Worm (Caenorhabditis elegans): Measurements from ENCODE around the gene Y42A5A.1.
A peak's percentile ranks its signal among the peaks of the same experiment; 100 is the strongest.

Y42A5A.1 gene

ce11 chrV:11122466-11122865 is 34.7 kb downstream of the Y42A5A.1 start, which contains the start of gene mboa-2:
TSS of gene mboa-2 (minus strand) at chrV:11122493.
- TF ChIP-seq tlf-1 (GFP tag; optimal IDR thresholded peaks at IDR 0.05) (peak; percentile 10), Y53G8AR.9 (GFP tag; conservative IDR thresholded peaks at IDR 0.05) (peak; percentile 72), T26A5.8 (tag; optimal IDR thresholded peaks at IDR 0.05) (no peak), T07F8.4 (tag; optimal IDR thresholded peaks at IDR 0.05) (no peak), F57A8.1 (GFP tag; optimal IDR thresholded peaks at IDR 0.05) (no peak), madf-6 (GFP tag; IDR thresholded peaks at IDR 0.05) (peak; percentile 20; the same call in 1 of the 2 replicates), hlh-26 (GFP tag; conservative IDR thresholded peaks at IDR 0.05) (no peak), chd-7 (tag; optimal IDR thresholded peaks at IDR 0.05) (no peak), attf-3 (GFP tag; conservative IDR thresholded peaks at IDR 0.05) (no peak), D2030.7 (GFP tag; IDR thresholded peaks at IDR 0.05) (no peak), fkh-3 (tag; optimal IDR thresholded peaks at IDR 0.05) (no peak), attf-6 (GFP tag; IDR thresholded peaks at IDR 0.05) (peak; percentile 58; the same call in 1 of the 2 replicates), F57C9.4 (tag; optimal IDR thresholded peaks at IDR 0.05) (no peak), madf-8 (GFP tag; conservative IDR thresholded peaks at IDR 0.05) (no peak), athp-1 (tag; optimal IDR thresholded peaks at IDR 0.05) (no peak), atf-7 (tag; optimal IDR thresholded peaks at IDR 0.05) (peak; percentile 43), somi-1 (GFP tag; optimal IDR thresholded peaks at IDR 0.05) (peak; percentile 36), rcor-1 (GFP tag; IDR thresholded peaks at IDR 0.05) (no peak; the same call in 1 of the 2 replicates), ztf-25 (GFP tag; IDR thresholded peaks at IDR 0.05) (no peak), ceh-27 (GFP tag; optimal IDR thresholded peaks at IDR 0.05) (no peak), aptf-3 (GFP tag; IDR thresholded peaks at IDR 0.05) (no peak), F37B4.10 (GFP tag; IDR thresholded peaks at IDR 0.05) (no peak), lir-1 (GFP tag; conservative IDR thresholded peaks at IDR 0.05) (no peak), ztf-28 (GFP tag; IDR thresholded peaks at IDR 0.05) (no peak), K11D2.4 (GFP tag; IDR thresholded peaks at IDR 0.05) (no peak), ets-4 (GFP tag; optimal IDR thresholded peaks at IDR 0.05) (no peak), ekl-4 (GFP tag; IDR thresholded peaks at IDR 0.05) (0 out of 2 replicates have a peak, but pooled peaks have one; percentile 40), F22D6.2 (tag; optimal IDR thresholded peaks at IDR 0.05) (no peak), C06A6.2 (GFP tag; conservative IDR thresholded peaks at IDR 0.05) (no peak), cebp-2 (GFP tag; IDR thresholded peaks at IDR 0.05) (no peak), ZK185.1 (tag; optimal IDR thresholded peaks at IDR 0.05; ENCODE audit: poor library complexity, severe bottlenecking) (peak; percentile 5), nhr-120 (GFP tag; IDR thresholded peaks at IDR 0.05) (no peak), ztf-6 (GFP tag; IDR thresholded peaks at IDR 0.05) (no peak), hmg-1.2 (GFP tag; IDR thresholded peaks at IDR 0.05) (peak; percentile 40), nfya-2 (GFP tag; IDR thresholded peaks at IDR 0.05) (0 out of 2 replicates have a peak, but pooled peaks have one; percentile 45), Y53F4B.3 (GFP tag; IDR thresholded peaks at IDR 0.05) (no peak), egl-44 (GFP tag; IDR thresholded peaks at IDR 0.05) (no peak), madf-10 (tag; optimal IDR thresholded peaks at IDR 0.05) (peak; percentile 9), lag-1 (GFP tag; IDR thresholded peaks at IDR 0.05) (no peak), Y95B8A.8 (GFP tag; IDR thresholded peaks at IDR 0.05) (0 out of 2 replicates have a peak, but pooled peaks have one; percentile 24), bed-2 (GFP tag; IDR thresholded peaks at IDR 0.05) (no peak), repo-1 (tag; optimal IDR thresholded peaks at IDR 0.05) (peak; percentile 77), hrde-1 (tag; optimal IDR thresholded peaks at IDR 0.05; ENCODE audit: borderline replicate concordance) (peak; percentile 57), unc-62 (GFP tag; optimal IDR thresholded peaks at IDR 0.05) (no peak), nhr-80 (tag; optimal IDR thresholded peaks at IDR 0.05) (peak; percentile 38), bed-1 (GFP tag; IDR thresholded peaks at IDR 0.05) (no peak), F10E7.11 (tag; optimal IDR thresholded peaks at IDR 0.05) (peak; percentile 29), ztf-18 (tag; optimal IDR thresholded peaks at IDR 0.05) (no peak), dpff-1 (tag; optimal IDR thresholded peaks at IDR 0.05) (peak; percentile 45), hmg-20 (GFP tag; IDR thresholded peaks at IDR 0.05) (no peak)

Measured in whole organism, young adult.